Worm (Caenorhabditis elegans) whole organism, L4 larva: ENCODE measurements around the gene tbc-14.

ENCODE experiments used
- D1046.2 ChIP-seq: fragments of 200-800 bp; sonication (Bioruptor generic); IDR thresholded peaks from 2 replicates; pipeline ENCODE4 v1.3.6; 2022; ENCODE audit warnings: missing genetic modification characterization, missing compliant biosample characterization
- F44E2.7 ChIP-seq: fragments of 200-800 bp; sonication (Bioruptor generic); IDR thresholded peaks from 2 replicates; pipeline ENCODE4 v2.1.2; 2022; ENCODE audit warnings: missing genetic modification characterization, missing compliant biosample characterization
- R02D3.7 ChIP-seq: fragments of 150-350 bp; sonication (generic microtip); optimal IDR thresholded peaks from 3 replicates; lab custom pipeline; 2014; ENCODE audit warnings: missing biosample characterization, missing genetic modification characterization
- T26A8.4 ChIP-seq: fragments of 200-800 bp; sonication (Bioruptor generic); IDR thresholded peaks from 2 replicates; pipeline ENCODE4 v1.3.6; 2022; ENCODE audit warnings: missing genetic modification characterization, missing compliant biosample characterization
- Y5F2A.4 ChIP-seq: fragments of 200-800 bp; sonication (Bioruptor generic); optimal IDR thresholded peaks from 2 replicates; lab custom pipeline; 2018; ENCODE audit warnings: mild to moderate bottlenecking, missing genetic modification characterization, missing compliant biosample characterization
- Y75B8A.6 ChIP-seq: fragments of 200-800 bp; sonication (Bioruptor generic); IDR thresholded peaks from 2 replicates; pipeline ENCODE4 v1.3.6; 2022; ENCODE audit warnings: missing genetic modification reagents, missing genetic modification characterization, missing compliant biosample characterization
- ZK337.2 ChIP-seq: fragments of 200-800 bp; sonication (Bioruptor generic); IDR thresholded peaks from 2 replicates; pipeline ENCODE4 v1.3.6; 2022; ENCODE audit warnings: missing genetic modification reagents, missing genetic modification characterization, missing compliant biosample characterization
- ZK546.5 ChIP-seq, 2 experiments: sonication (generic microtip); optimal IDR thresholded peaks; 2 replicates each; lab custom pipeline; 2017; ENCODE audit warnings: missing biosample characterization in 2 of 2, missing genetic modification characterization in 2 of 2
- aha-1 ChIP-seq: fragments of 150-350 bp; peaks from one replicate; lab custom pipeline; 2014; ENCODE audit warnings: missing biosample characterization, missing genetic modification characterization
- aly-2 ChIP-seq: sonication (generic microtip); optimal IDR thresholded peaks from 2 replicates; lab custom pipeline; 2018; ENCODE audit warnings: missing biosample characterization, missing genetic modification characterization
- ceh-28 ChIP-seq: fragments of 150-350 bp; optimal IDR thresholded peaks from 2 replicates; lab custom pipeline; 2014; ENCODE audit warnings: missing biosample characterization, missing genetic modification reagents, missing genetic modification characterization
- ceh-62 ChIP-seq: sonication (generic microtip); optimal IDR thresholded peaks from 2 replicates; lab custom pipeline; 2017; ENCODE audit warnings: missing biosample characterization, missing genetic modification characterization
- daf-16 ChIP-seq, 3 experiments: sonication (generic microtip); optimal IDR thresholded peaks; 2 replicates each; lab custom pipeline; 2016 to 2017; ENCODE audit warnings: missing genetic modification characterization in 3 of 3, missing genetic modification reagents in 3 of 3, mild to moderate bottlenecking in 2 of 3, missing compliant biosample characterization in 2 of 3, missing biosample characterization in 1 of 3, moderate library complexity in 1 of 3
- dmd-6 ChIP-seq: fragments of 200-800 bp; sonication (Bioruptor generic); IDR thresholded peaks from 2 replicates; pipeline ENCODE4 v1.3.6; 2022; ENCODE audit warnings: missing genetic modification reagents, missing genetic modification characterization, missing compliant biosample characterization
- duxl-1 ChIP-seq: sonication (generic microtip); optimal IDR thresholded peaks from 2 replicates; lab custom pipeline; 2016; ENCODE audit warnings: mild to moderate bottlenecking, missing genetic modification characterization, moderate library complexity, missing compliant biosample characterization; ENCODE audit not compliant: poor library complexity
- dve-1 ChIP-seq: sonication (generic microtip); optimal IDR thresholded peaks from 2 replicates; lab custom pipeline; 2017; ENCODE audit warnings: antibody characterized with exemption, mild to moderate bottlenecking, missing genetic modification characterization, missing compliant biosample characterization; ENCODE audit not compliant: insufficient read depth
- egl-27 ChIP-seq: sonication (generic microtip); optimal IDR thresholded peaks from 3 replicates; lab custom pipeline; 2017; ENCODE audit warnings: missing biosample characterization, missing genetic modification reagents, missing genetic modification characterization
- egl-43 ChIP-seq: fragments of 200-800 bp; sonication (Bioruptor generic); IDR thresholded peaks from 2 replicates; pipeline ENCODE4 v1.3.6; 2022; ENCODE audit warnings: missing genetic modification reagents, missing genetic modification characterization, missing compliant biosample characterization
- fos-1 ChIP-seq: fragments of 150-350 bp; optimal IDR thresholded peaks from 2 replicates; lab custom pipeline; 2014; ENCODE audit warnings: missing biosample characterization, missing genetic modification characterization
- gei-8 ChIP-seq: fragments of 200-800 bp; sonication (Bioruptor generic); optimal IDR thresholded peaks from 2 replicates; lab custom pipeline; 2018; ENCODE audit warnings: mild to moderate bottlenecking, missing genetic modification characterization, missing compliant biosample characterization
- hlh-11 ChIP-seq: fragments of 200-800 bp; sonication (Bioruptor generic); optimal IDR thresholded peaks from 2 replicates; lab custom pipeline; 2018; ENCODE audit warnings: mild to moderate bottlenecking, missing genetic modification characterization, missing compliant biosample characterization
- hmg-1.1 ChIP-seq: fragments of 200-800 bp; sonication (Bioruptor generic); IDR thresholded peaks from 2 replicates; pipeline ENCODE4 v1.3.6; 2022; ENCODE audit warnings: missing genetic modification reagents, missing genetic modification characterization, missing compliant biosample characterization
- jun-1 ChIP-seq: fragments of 150-350 bp; optimal IDR thresholded peaks from 2 replicates; lab custom pipeline; 2014; ENCODE audit warnings: missing biosample characterization, missing genetic modification reagents, missing genetic modification characterization
- lin-15B ChIP-seq: fragments of 150-350 bp; sonication (generic microtip); optimal IDR thresholded peaks from 3 replicates; lab custom pipeline; 2014; ENCODE audit warnings: missing biosample characterization, missing genetic modification characterization
- lin-29 ChIP-seq: fragments of 200-800 bp; sonication (Bioruptor generic); IDR thresholded peaks from 2 replicates; pipeline ENCODE4 v1.3.6; 2022; ENCODE audit warnings: missing genetic modification reagents, missing genetic modification characterization, missing compliant biosample characterization
- lin-39 ChIP-seq: fragments of 150-350 bp; optimal IDR thresholded peaks from 2 replicates; lab custom pipeline; 2014; ENCODE audit warnings: missing biosample characterization, missing genetic modification reagents, missing genetic modification characterization
- madf-5 ChIP-seq, 2 experiments: fragments of 200-800 bp; sonication (Bioruptor generic); IDR thresholded peaks; 2 replicates each; pipeline ENCODE4 v1.3.6; 2022; ENCODE audit warnings: missing compliant biosample characterization in 2 of 2, missing genetic modification characterization in 2 of 2
- madf-9 ChIP-seq: fragments of 200-800 bp; sonication (Bioruptor generic); conservative IDR thresholded peaks from 2 replicates; pipeline ENCODE4 v1.3.6; 2022; ENCODE audit warnings: missing genetic modification reagents, missing genetic modification characterization, missing compliant biosample characterization
- mep-1 ChIP-seq: fragments of 150-350 bp; sonication (generic microtip); optimal IDR thresholded peaks from 3 replicates; lab custom pipeline; 2014; ENCODE audit warnings: missing biosample characterization, missing genetic modification characterization
- mxl-2 ChIP-seq: fragments of 200-800 bp; sonication (Bioruptor generic); conservative IDR thresholded peaks from 2 replicates; pipeline ENCODE4 v1.3.6; 2022; ENCODE audit warnings: missing genetic modification reagents, missing genetic modification characterization, missing compliant biosample characterization
- nhr-102 ChIP-seq: sonication (generic microtip); optimal IDR thresholded peaks from 2 replicates; lab custom pipeline; 2016; ENCODE audit warnings: mild to moderate bottlenecking, missing genetic modification characterization, moderate library complexity, missing compliant biosample characterization
- nhr-11 ChIP-seq: fragments of 150-350 bp; optimal IDR thresholded peaks from 2 replicates; lab custom pipeline; 2014; ENCODE audit warnings: missing biosample characterization, missing genetic modification characterization
- nhr-111 ChIP-seq: fragments of 200-800 bp; sonication (Bioruptor generic); optimal IDR thresholded peaks from 2 replicates; lab custom pipeline; 2018; ENCODE audit warnings: mild to moderate bottlenecking, missing genetic modification characterization, missing compliant biosample characterization
- nhr-237 ChIP-seq: sonication (generic microtip); optimal IDR thresholded peaks from 2 replicates; lab custom pipeline; 2017; ENCODE audit warnings: missing biosample characterization, missing genetic modification characterization
- nhr-25 ChIP-seq: sonication (generic microtip); optimal IDR thresholded peaks from 2 replicates; lab custom pipeline; 2017; ENCODE audit warnings: missing genetic modification characterization, mild to moderate bottlenecking, missing compliant biosample characterization, antibody characterized with exemption, moderate library complexity, borderline replicate concordance; ENCODE audit not compliant: insufficient read depth
- nhr-6 ChIP-seq: fragments of 150-350 bp; optimal IDR thresholded peaks from 2 replicates; lab custom pipeline; 2014; ENCODE audit warnings: missing biosample characterization, missing genetic modification characterization
- nhr-77 ChIP-seq: fragments of 150-350 bp; optimal IDR thresholded peaks from 2 replicates; lab custom pipeline; 2014; ENCODE audit warnings: missing biosample characterization, missing genetic modification characterization
- pqm-1 ChIP-seq: sonication (generic microtip); optimal IDR thresholded peaks from 2 replicates; lab custom pipeline; 2017; ENCODE audit warnings: missing biosample characterization, missing genetic modification characterization
- rbr-2 ChIP-seq: sonication (generic microtip); optimal IDR thresholded peaks from 2 replicates; lab custom pipeline; 2016; ENCODE audit warnings: missing genotype, missing genetic modification characterization, missing compliant biosample characterization
- set-16 ChIP-seq: fragments of 200-800 bp; sonication (Bioruptor generic); IDR thresholded peaks from 2 replicates; pipeline ENCODE4 v1.3.6; 2022; ENCODE audit warnings: missing genetic modification reagents, missing genetic modification characterization, missing compliant biosample characterization
- snpc-1.2 ChIP-seq: fragments of 200-800 bp; sonication (Bioruptor generic); IDR thresholded peaks from 2 replicates; pipeline ENCODE4 v1.3.6; 2022; ENCODE audit warnings: missing genetic modification reagents, missing genetic modification characterization, missing compliant biosample characterization
- spr-3 ChIP-seq: fragments of 200-800 bp; sonication (Bioruptor generic); optimal IDR thresholded peaks from 2 replicates; lab custom pipeline; 2018; ENCODE audit warnings: mild to moderate bottlenecking, missing genetic modification characterization, missing compliant biosample characterization
- tag-97 ChIP-seq: fragments of 200-800 bp; sonication (Bioruptor generic); IDR thresholded peaks from 2 replicates; pipeline ENCODE4 v1.3.6; 2022; ENCODE audit warnings: missing genetic modification characterization, missing compliant biosample characterization
- unc-62 ChIP-seq, 3 experiments: fragments of 150-350 bp in 1 of 3; sonication (generic microtip); optimal IDR thresholded peaks in 2 of 3; peaks in 1 of 3; 1 replicate in 1 of 3; 2 replicates in 2 of 3; lab custom pipeline; 2014 to 2017; ENCODE audit warnings: missing biosample characterization in 3 of 3, missing genetic modification characterization in 3 of 3, missing genetic modification reagents in 3 of 3, missing genotype in 1 of 3
- vab-7 ChIP-seq: fragments of 200-800 bp; sonication (Bioruptor generic); IDR thresholded peaks from 2 replicates; pipeline ENCODE4 v1.3.6; 2022; ENCODE audit warnings: missing genetic modification reagents, missing genetic modification characterization, missing compliant biosample characterization
- zfp-3 ChIP-seq: fragments of 200-800 bp; sonication (Bioruptor generic); conservative IDR thresholded peaks from 2 replicates; pipeline ENCODE4 v1.3.6; 2022; ENCODE audit warnings: missing genetic modification reagents, missing genetic modification characterization, missing compliant biosample characterization
- zip-2 ChIP-seq: fragments of 150-350 bp; optimal IDR thresholded peaks from 2 replicates; lab custom pipeline; 2014; ENCODE audit warnings: missing biosample characterization, missing genetic modification characterization

The tbc-14 gene

ce11 chrII:13456622-13457021, 9.2 kb upstream of the tbc-14 start (continued):
- TF ChIP-seq gei-8 (no peak), lin-15B (no peak), unc-62 (GFP tag; optimal IDR thresholded peaks at IDR 0.05 in 1 of 2; lab: Kevin White, UChicago) (peak in 1 of 2 experiments; percentile 77), unc-62 (tag; optimal IDR thresholded peaks at IDR 0.05; lab: Kevin White, UChicago) (no peak), rbr-2 (tag; lab: Kevin White, UChicago) (no peak), nhr-6 (tag; lab: Kevin White, UChicago) (no peak), nhr-111 (GFP tag; lab: Kevin White, UChicago) (no peak), jun-1 (no peak), hlh-11 (tag; lab: Kevin White, UChicago) (peak; percentile 75), madf-9 (GFP tag; lab: Robert Waterston, UW) (no peak), mxl-2 (GFP tag; lab: Robert Waterston, UW) (no peak), tag-97 (GFP tag; lab: Robert Waterston, UW) (no peak), F44E2.7 (GFP tag; lab: Robert Waterston, UW) (no peak), duxl-1 (tag; lab: Kevin White, UChicago) (no peak), Y75B8A.6 (GFP tag; lab: Robert Waterston, UW) (no peak), daf-16 (GFP tag; optimal IDR thresholded peaks at IDR 0.05; lab: Kevin White, UChicago) (no peak), daf-16 (tag; optimal IDR thresholded peaks at IDR 0.05; lab: Kevin White, UChicago) (peak; percentile 19), vab-7 (no peak), hmg-1.1 (peak; percentile 59; the same call in 1 of the 2 replicates), lin-29 (GFP tag; lab: Robert Waterston, UW) (no peak), egl-27 (tag; lab: Kevin White, UChicago) (no peak), nhr-237 (no peak), dmd-6 (peak; percentile 41; the same call in 1 of the 2 replicates), nhr-25 (tag; lab: Kevin White, UChicago) (no peak), nhr-77 (peak; percentile 33), spr-3 (no peak)

- peak; percentile 15 for TF ChIP-seq aha-1 (tag; lab: Kevin White, UChicago)
- TF ChIP-seq ZK337.2 (GFP tag; lab: Robert Waterston, UW): no peak
- TF ChIP-seq lin-39 (tag; lab: Kevin White, UChicago): no peak
- no peak for TF ChIP-seq nhr-11
- no peak for TF ChIP-seq madf-5 (GFP tag; IDR thresholded peaks at IDR 0.05; lab: Robert Waterston, UW)
- TF ChIP-seq pqm-1 (tag; lab: Kevin White, UChicago): no peak
- peak; percentile 86 for TF ChIP-seq ceh-28 (tag; lab: Kevin White, UChicago)
Observed at ce11 chrII:13454839-13455238, 7.4 kb upstream of the tbc-14 start.

- TF ChIP-seq set-16 (GFP tag; lab: Robert Waterston, UW): peak; percentile 92
- no peak for TF ChIP-seq aly-2 (tag; lab: Kevin White, UChicago)
- TF ChIP-seq egl-43 (GFP tag; lab: Robert Waterston, UW): 0 out of 2 replicates have a peak, but pooled peaks have one; percentile 7
- no peak for TF ChIP-seq ZK546.5 (tag; optimal IDR thresholded peaks at IDR 0.05; lab: Kevin White, UChicago)
Observed at ce11 chrII:13451321-13451720, 3.9 kb upstream of the tbc-14 start.

ce11 chrII:13447668-13448067, 275 bp upstream of the tbc-14 start:
- TF ChIP-seq zip-2 (tag; lab: Kevin White, UChicago) (no peak), tag-97 (GFP tag; lab: Robert Waterston, UW) (no peak), D1046.2 (GFP tag; lab: Robert Waterston, UW) (no peak), nhr-102 (tag; lab: Kevin White, UChicago) (peak; percentile 36), dve-1 (tag; lab: Kevin White, UChicago) (peak; percentile 89), ceh-62 (tag; lab: Kevin White, UChicago) (no peak), Y5F2A.4 (GFP tag; lab: Kevin White, UChicago) (no peak), egl-43 (GFP tag; lab: Robert Waterston, UW) (no peak), T26A8.4 (GFP tag; lab: Robert Waterston, UW) (peak; percentile 72), mep-1 (peak; percentile 88), snpc-1.2 (GFP tag; lab: Robert Waterston, UW) (no peak), ZK546.5 (tag; optimal IDR thresholded peaks at IDR 0.05; lab: Kevin White, UChicago) (no peak), fos-1 (no peak), madf-9 (GFP tag; lab: Robert Waterston, UW) (no peak), zfp-3 (GFP tag; lab: Robert Waterston, UW) (no peak), R02D3.7 (tag; lab: Kevin White, UChicago) (no peak), pqm-1 (tag; lab: Kevin White, UChicago) (peak; percentile 43)
